Worm (Caenorhabditis elegans): ENCODE results near the gene rpl-32.

Gene rpl-32

ce11 chrII:9098505-9098904, 41.6 kb upstream of the rpl-32 start, which contains the start of gene clh-5:
clh-5 (minus strand) TSS chrII:9098605.
- no peak for TF ChIP-seq zag-1 (tag; optimal IDR thresholded peaks at IDR 0.05)
- no peak for TF ChIP-seq F13H6.1 (tag; optimal IDR thresholded peaks at IDR 0.05)
- no peak for TF ChIP-seq snpc-4 (tag; optimal IDR thresholded peaks at IDR 0.05)
- no peak for TF ChIP-seq elt-1 (tag; optimal IDR thresholded peaks at IDR 0.05)
- TF ChIP-seq ztf-1 (GFP tag; conservative IDR thresholded peaks at IDR 0.05): no peak
- no peak for TF ChIP-seq sma-9 (GFP tag; optimal IDR thresholded peaks at IDR 0.05)
- TF ChIP-seq sma-9 (tag; optimal IDR thresholded peaks at IDR 0.05): no peak
- no peak for TF ChIP-seq elt-3 (tag; optimal IDR thresholded peaks at IDR 0.05)
- TF ChIP-seq mbf-1 (tag; optimal IDR thresholded peaks at IDR 0.05): no peak
- TF ChIP-seq nhr-6 (tag; optimal IDR thresholded peaks at IDR 0.05): no peak
- TF ChIP-seq ztf-11 (tag; optimal IDR thresholded peaks at IDR 0.05): no peak
- TF ChIP-seq nhr-10 (tag; optimal IDR thresholded peaks at IDR 0.05): no peak
- no peak for TF ChIP-seq R02D3.7 (tag; optimal IDR thresholded peaks at IDR 0.05)
- no peak for TF ChIP-seq crh-2 (tag; optimal IDR thresholded peaks at IDR 0.05)
- TF ChIP-seq ZK546.5 (tag; optimal IDR thresholded peaks at IDR 0.05): no peak
- TF ChIP-seq sem-4 (tag; optimal IDR thresholded peaks at IDR 0.05): no peak
- no peak for TF ChIP-seq nhr-21 (tag; optimal IDR thresholded peaks at IDR 0.05)
- TF ChIP-seq gmeb-1 (tag; optimal IDR thresholded peaks at IDR 0.05): no peak
- no peak for TF ChIP-seq alr-1 (tag; optimal IDR thresholded peaks at IDR 0.05)
- no peak for TF ChIP-seq unc-39 (tag; optimal IDR thresholded peaks at IDR 0.05)
- TF ChIP-seq Y55F3AM.14 (GFP tag; optimal IDR thresholded peaks at IDR 0.05): no peak

ce11 chrII:9097302-9097701, 40.4 kb upstream of the rpl-32 start:
- TF ChIP-seq aly-2 (tag; optimal IDR thresholded peaks at IDR 0.05) (no peak), unc-55 (GFP tag; optimal IDR thresholded peaks at IDR 0.05) (no peak), nhr-10 (tag; optimal IDR thresholded peaks at IDR 0.05) (no peak), ztf-11 (tag; optimal IDR thresholded peaks at IDR 0.05) (no peak), nhr-129 (tag; optimal IDR thresholded peaks at IDR 0.05) (no peak), nhr-237 (tag; optimal IDR thresholded peaks at IDR 0.05) (no peak), mbf-1 (tag; optimal IDR thresholded peaks at IDR 0.05) (no peak), lin-11 (tag; optimal IDR thresholded peaks at IDR 0.05) (no peak), elt-3 (tag; optimal IDR thresholded peaks at IDR 0.05) (no peak), sma-3 (GFP tag; optimal IDR thresholded peaks at IDR 0.05) (no peak), nhr-12 (tag; optimal IDR thresholded peaks at IDR 0.05) (no peak), ztf-4 (tag; optimal IDR thresholded peaks at IDR 0.05) (no peak), skn-1 (tag; optimal IDR thresholded peaks at IDR 0.05) (no peak), unc-39 (tag; optimal IDR thresholded peaks at IDR 0.05) (no peak), mdl-1 (tag; optimal IDR thresholded peaks at IDR 0.05) (no peak)

ce11 chrII:9094247-9094790, 37.4 kb upstream of the rpl-32 start:
- no peak for TF ChIP-seq ama-1 (optimal IDR thresholded peaks at IDR 0.05)
- TF ChIP-seq fos-1 (tag; optimal IDR thresholded peaks at IDR 0.05): peak; percentile 100

- no peak for TF ChIP-seq nhr-12 (tag; optimal IDR thresholded peaks at IDR 0.05)
- no peak for TF ChIP-seq lsy-2 (tag; optimal IDR thresholded peaks at IDR 0.05)
- no peak for TF ChIP-seq nhr-21 (tag; optimal IDR thresholded peaks at IDR 0.05)
- no peak for TF ChIP-seq nhr-77 (tag; optimal IDR thresholded peaks at IDR 0.05)
- TF ChIP-seq mdl-1 (tag; optimal IDR thresholded peaks at IDR 0.05): no peak
- TF ChIP-seq mbf-1 (tag; optimal IDR thresholded peaks at IDR 0.05): no peak
- no peak for TF ChIP-seq ama-1 (optimal IDR thresholded peaks at IDR 0.05)
- TF ChIP-seq gmeb-1 (tag; optimal IDR thresholded peaks at IDR 0.05): no peak
- no peak for TF ChIP-seq lin-39 (tag; optimal IDR thresholded peaks at IDR 0.05)
- TF ChIP-seq nhr-237 (tag; optimal IDR thresholded peaks at IDR 0.05): no peak
- no peak for TF ChIP-seq nhr-129 (tag; optimal IDR thresholded peaks at IDR 0.05)
- no peak for TF ChIP-seq Y55F3AM.14 (GFP tag; optimal IDR thresholded peaks at IDR 0.05)
- no peak for TF ChIP-seq dmd-4 (tag; optimal IDR thresholded peaks at IDR 0.05)
- no peak for TF ChIP-seq ZK546.5 (tag; optimal IDR thresholded peaks at IDR 0.05)
- TF ChIP-seq nhr-10 (tag; optimal IDR thresholded peaks at IDR 0.05): no peak
- TF ChIP-seq lin-13 (GFP tag; optimal IDR thresholded peaks at IDR 0.05): no peak
- no peak for TF ChIP-seq crh-2 (tag; optimal IDR thresholded peaks at IDR 0.05)
- TF ChIP-seq blmp-1 (tag; optimal IDR thresholded peaks at IDR 0.05; ENCODE audit: insufficient read depth): no peak
- no peak for TF ChIP-seq elt-1 (tag; optimal IDR thresholded peaks at IDR 0.05)
- TF ChIP-seq alr-1 (tag; optimal IDR thresholded peaks at IDR 0.05): no peak
Measured at ce11 chrII:9093584-9093983, 36.7 kb upstream of the rpl-32 start, which contains the start of gene C07H4.1. C07H4.1 (minus strand) TSS chrII:9093684.

Measured in whole organism, L2 larva.